Worm (Caenorhabditis elegans) whole organism, L1 larva: ENCODE measurements around the gene bath-39.

Experiments
- C04F5.9 ChIP-seq: sonication (generic microtip); optimal IDR thresholded peaks from 2 replicates; lab custom pipeline; 2016; ENCODE audit warnings: missing genetic modification characterization, missing compliant biosample characterization
- C16A3.4 ChIP-seq: fragments of 150-350 bp; optimal IDR thresholded peaks from 2 replicates; lab custom pipeline; 2014; ENCODE audit warnings: missing biosample characterization, missing genetic modification characterization
- C34B4.2 ChIP-seq: sonication (generic microtip); optimal IDR thresholded peaks from 2 replicates; lab custom pipeline; 2017; ENCODE audit warnings: mild to moderate bottlenecking, missing genetic modification characterization, missing compliant biosample characterization
- Y116A8C.19 ChIP-seq: sonication (generic microtip); optimal IDR thresholded peaks from 2 replicates; lab custom pipeline; 2016; ENCODE audit warnings: missing compliant biosample characterization, missing genetic modification characterization, borderline replicate concordance
- aly-2 ChIP-seq: fragments of 150-350 bp; optimal IDR thresholded peaks from 2 replicates; lab custom pipeline; 2014; ENCODE audit warnings: missing biosample characterization, missing genetic modification characterization
- ama-1 ChIP-seq: fragments of 150-350 bp; optimal IDR thresholded peaks from 2 replicates; lab custom pipeline; 2014
- ceh-63 ChIP-seq: fragments of 200-800 bp; sonication (Bioruptor generic); optimal IDR thresholded peaks from 2 replicates; lab custom pipeline; 2018; ENCODE audit warnings: mild to moderate bottlenecking, missing genetic modification characterization, missing compliant biosample characterization
- ceh-82 ChIP-seq, 3 experiments: fragments of 150-350 bp in 1 of 3; sonication (generic microtip) in 2 of 3; optimal IDR thresholded peaks; 2 replicates each; lab custom pipeline; 2014 to 2017; ENCODE audit warnings: missing biosample characterization in 3 of 3, missing genetic modification characterization in 3 of 3
- ceh-88 ChIP-seq: fragments of 200-800 bp; sonication (Bioruptor generic); IDR thresholded peaks from 2 replicates; pipeline ENCODE4 v1.3.6; 2022; ENCODE audit warnings: missing genetic modification characterization, missing compliant biosample characterization
- ceh-90 ChIP-seq: sonication (generic microtip); optimal IDR thresholded peaks from 2 replicates; lab custom pipeline; 2016; ENCODE audit warnings: missing genetic modification characterization, missing compliant biosample characterization
- dpl-1 ChIP-seq, 3 experiments: fragments of 150-350 bp in 2 of 3; sonication (generic microtip) in 1 of 3; optimal IDR thresholded peaks; 2 replicates each; lab custom pipeline; 2014 to 2017; ENCODE audit warnings: missing biosample characterization in 3 of 3, missing genetic modification characterization in 3 of 3, missing genetic modification reagents in 3 of 3
- efl-1 ChIP-seq, 4 experiments: fragments of 150-350 bp; optimal IDR thresholded peaks in 3 of 4; peaks in 1 of 4; 1 replicate in 1 of 4; 2 replicates in 3 of 4; lab custom pipeline; 2014; ENCODE audit warnings: missing biosample characterization in 2 of 4, missing genetic modification characterization in 2 of 4, missing genetic modification reagents in 2 of 4
- egl-13 ChIP-seq: sonication (generic microtip); optimal IDR thresholded peaks from 2 replicates; lab custom pipeline; 2016; ENCODE audit warnings: missing genotype, missing genetic modification reagents, missing genetic modification characterization, missing compliant biosample characterization
- egl-27 ChIP-seq, 2 experiments: fragments of 150-350 bp in 1 of 2; sonication (generic microtip); optimal IDR thresholded peaks; 3 replicates each; lab custom pipeline; 2017 to 2018; ENCODE audit warnings: missing biosample characterization in 2 of 2, missing genetic modification characterization in 2 of 2, missing genetic modification reagents in 2 of 2
- elt-3 ChIP-seq, 6 experiments: fragments of 150-350 bp in 1 of 6; sonication (generic microtip); optimal IDR thresholded peaks; 2 replicates each; lab custom pipeline; 2017 to 2018; ENCODE audit warnings: missing biosample characterization in 6 of 6, missing genetic modification characterization in 6 of 6, inconsistent platforms in 1 of 6
- ets-5 ChIP-seq: fragments of 200-800 bp; sonication (Bioruptor generic); IDR thresholded peaks from 2 replicates; pipeline ENCODE4 v1.3.6; 2022; ENCODE audit warnings: missing genetic modification characterization, missing compliant biosample characterization
- fkh-10 ChIP-seq: sonication (generic microtip); optimal IDR thresholded peaks from 2 replicates; lab custom pipeline; 2017; ENCODE audit warnings: missing biosample characterization, missing genetic modification reagents, missing genetic modification characterization
- fkh-8 ChIP-seq: sonication (generic microtip); optimal IDR thresholded peaks from 2 replicates; lab custom pipeline; 2016; ENCODE audit warnings: mild to moderate bottlenecking, missing genetic modification characterization, missing compliant biosample characterization
- fos-1 ChIP-seq: fragments of 150-350 bp; optimal IDR thresholded peaks from 2 replicates; lab custom pipeline; 2014; ENCODE audit warnings: missing biosample characterization, missing genetic modification characterization
- grh-1 ChIP-seq: fragments of 200-800 bp; sonication (Bioruptor generic); IDR thresholded peaks from 2 replicates; pipeline ENCODE4 v1.3.6; 2022; ENCODE audit warnings: missing genetic modification reagents, missing genetic modification characterization, missing compliant biosample characterization
- hlh-17 ChIP-seq: fragments of 200-800 bp; sonication (Bioruptor generic); optimal IDR thresholded peaks from 2 replicates; lab custom pipeline; 2018; ENCODE audit warnings: missing genetic modification characterization, mild to moderate bottlenecking, missing compliant biosample characterization, moderate library complexity, borderline replicate concordance
- irx-1 ChIP-seq: sonication (generic microtip); optimal IDR thresholded peaks from 2 replicates; lab custom pipeline; 2016; ENCODE audit warnings: missing genetic modification characterization, missing compliant biosample characterization
- jun-1 ChIP-seq: fragments of 150-350 bp; optimal IDR thresholded peaks from 2 replicates; lab custom pipeline; 2014; ENCODE audit warnings: missing biosample characterization, missing genetic modification reagents, missing genetic modification characterization
- lin-13 ChIP-seq: fragments of 150-350 bp; optimal IDR thresholded peaks from 2 replicates; lab custom pipeline; 2014; ENCODE audit warnings: missing biosample characterization, missing genetic modification reagents, missing genetic modification characterization
- lin-14 ChIP-seq: fragments of 200-800 bp; sonication (Bioruptor generic); optimal IDR thresholded peaks from 2 replicates; lab custom pipeline; 2018; ENCODE audit warnings: mild to moderate bottlenecking, missing genetic modification characterization, moderate library complexity, missing compliant biosample characterization
- mab-9 ChIP-seq: fragments of 200-800 bp; sonication (Bioruptor generic); IDR thresholded peaks from 2 replicates; pipeline ENCODE4 v1.3.6; 2022; ENCODE audit warnings: missing genetic modification reagents, missing genetic modification characterization, missing compliant biosample characterization
- mdl-1 ChIP-seq, 2 experiments: fragments of 150-350 bp; optimal IDR thresholded peaks; 2 replicates each; lab custom pipeline; 2014 to 2017; ENCODE audit warnings: missing biosample characterization in 2 of 2, missing genetic modification characterization in 2 of 2, inconsistent platforms in 1 of 2
- mep-1 ChIP-seq: fragments of 150-350 bp; optimal IDR thresholded peaks from 2 replicates; lab custom pipeline; 2014; ENCODE audit warnings: missing biosample characterization, missing genetic modification characterization
- nhr-12 ChIP-seq: sonication (generic microtip); optimal IDR thresholded peaks from 2 replicates; lab custom pipeline; 2017; ENCODE audit warnings: missing biosample characterization, missing genetic modification characterization
- nhr-20 ChIP-seq: sonication (generic microtip); optimal IDR thresholded peaks from 2 replicates; lab custom pipeline; 2016; ENCODE audit warnings: mild to moderate bottlenecking, missing genetic modification characterization, missing compliant biosample characterization
- nhr-237 ChIP-seq: fragments of 150-350 bp; optimal IDR thresholded peaks from 2 replicates; lab custom pipeline; 2014; ENCODE audit warnings: missing biosample characterization, missing genetic modification characterization
- nhr-71 ChIP-seq: sonication (generic microtip); optimal IDR thresholded peaks from 2 replicates; lab custom pipeline; 2016; ENCODE audit warnings: mild to moderate bottlenecking, missing genetic modification characterization, moderate library complexity, missing compliant biosample characterization
- nhr-77 ChIP-seq: fragments of 150-350 bp; optimal IDR thresholded peaks from 2 replicates; lab custom pipeline; 2014; ENCODE audit warnings: missing biosample characterization, missing genetic modification characterization
- nhr-84 ChIP-seq: sonication (generic microtip); optimal IDR thresholded peaks from 2 replicates; lab custom pipeline; 2017; ENCODE audit warnings: missing biosample characterization, missing genetic modification characterization
- nhr-85 ChIP-seq: sonication (generic microtip); peaks from one replicate; lab custom pipeline; 2016; ENCODE audit warnings: missing genetic modification characterization, inconsistent platforms, missing compliant biosample characterization
- nhr-90 ChIP-seq: sonication (generic microtip); optimal IDR thresholded peaks from 2 replicates; lab custom pipeline; 2016; ENCODE audit warnings: mild to moderate bottlenecking, missing genetic modification characterization, missing compliant biosample characterization; ENCODE audit not compliant: poor library complexity
- pag-3 ChIP-seq: sonication (generic microtip); optimal IDR thresholded peaks from 2 replicates; lab custom pipeline; 2017; ENCODE audit warnings: missing genetic modification characterization, mild to moderate bottlenecking, missing compliant biosample characterization, antibody characterized with exemption, borderline replicate concordance; ENCODE audit not compliant: insufficient read depth
- pax-3 ChIP-seq: fragments of 200-800 bp; sonication (Bioruptor generic); optimal IDR thresholded peaks from 2 replicates; lab custom pipeline; 2018; ENCODE audit warnings: mild to moderate bottlenecking, missing genetic modification characterization, moderate library complexity, missing compliant biosample characterization
- pqm-1 ChIP-seq: sonication (generic microtip); optimal IDR thresholded peaks from 3 replicates; lab custom pipeline; 2017; ENCODE audit warnings: missing biosample characterization, missing genetic modification characterization
- snpc-4 ChIP-seq: fragments of 150-350 bp; optimal IDR thresholded peaks from 2 replicates; lab custom pipeline; 2014; ENCODE audit warnings: missing biosample characterization, missing genetic modification characterization
- sox-4 ChIP-seq: sonication (generic microtip); optimal IDR thresholded peaks from 2 replicates; lab custom pipeline; 2016; ENCODE audit warnings: missing genetic modification characterization, missing compliant biosample characterization
- sup-37 ChIP-seq: fragments of 200-800 bp; sonication (Bioruptor generic); optimal IDR thresholded peaks from 2 replicates; lab custom pipeline; 2018; ENCODE audit warnings: mild to moderate bottlenecking, missing genetic modification characterization, missing compliant biosample characterization
- unc-130 ChIP-seq: fragments of 150-350 bp; optimal IDR thresholded peaks from 2 replicates; lab custom pipeline; 2017; ENCODE audit warnings: missing biosample characterization, missing genetic modification characterization, inconsistent platforms
- unc-30 ChIP-seq: sonication (generic microtip); optimal IDR thresholded peaks from 2 replicates; lab custom pipeline; 2017; ENCODE audit warnings: missing biosample characterization, missing genetic modification characterization
- unc-62 ChIP-seq: fragments of 150-350 bp; optimal IDR thresholded peaks from 2 replicates; lab custom pipeline; 2014; ENCODE audit warnings: missing biosample characterization, missing genetic modification reagents, missing genetic modification characterization
- unc-98 ChIP-seq: fragments of 200-800 bp; sonication (Bioruptor generic); IDR thresholded peaks from 2 replicates; pipeline ENCODE4 v1.3.6; 2022; ENCODE audit warnings: missing genetic modification characterization, missing compliant biosample characterization
- vab-15 ChIP-seq: sonication (generic microtip); optimal IDR thresholded peaks from 2 replicates; lab custom pipeline; 2017; ENCODE audit warnings: missing genotype, mild to moderate bottlenecking, missing genetic modification characterization, missing compliant biosample characterization
- xbp-1 ChIP-seq: sonication (generic microtip); optimal IDR thresholded peaks from 2 replicates; lab custom pipeline; 2016; ENCODE audit warnings: missing genetic modification characterization, missing compliant biosample characterization
- zag-1 ChIP-seq: fragments of 150-350 bp; optimal IDR thresholded peaks from 2 replicates; lab custom pipeline; 2014; ENCODE audit warnings: missing biosample characterization, missing genetic modification characterization
- zip-4 ChIP-seq: fragments of 200-800 bp; sonication (Bioruptor generic); optimal IDR thresholded peaks from 2 replicates; lab custom pipeline; 2018; ENCODE audit warnings: mild to moderate bottlenecking, missing genetic modification characterization, moderate library complexity, missing compliant biosample characterization
- ztf-4 ChIP-seq: fragments of 150-350 bp; optimal IDR thresholded peaks from 2 replicates; lab custom pipeline; 2014; ENCODE audit warnings: missing biosample characterization, missing genetic modification characterization

bath-39 gene

DNA sequence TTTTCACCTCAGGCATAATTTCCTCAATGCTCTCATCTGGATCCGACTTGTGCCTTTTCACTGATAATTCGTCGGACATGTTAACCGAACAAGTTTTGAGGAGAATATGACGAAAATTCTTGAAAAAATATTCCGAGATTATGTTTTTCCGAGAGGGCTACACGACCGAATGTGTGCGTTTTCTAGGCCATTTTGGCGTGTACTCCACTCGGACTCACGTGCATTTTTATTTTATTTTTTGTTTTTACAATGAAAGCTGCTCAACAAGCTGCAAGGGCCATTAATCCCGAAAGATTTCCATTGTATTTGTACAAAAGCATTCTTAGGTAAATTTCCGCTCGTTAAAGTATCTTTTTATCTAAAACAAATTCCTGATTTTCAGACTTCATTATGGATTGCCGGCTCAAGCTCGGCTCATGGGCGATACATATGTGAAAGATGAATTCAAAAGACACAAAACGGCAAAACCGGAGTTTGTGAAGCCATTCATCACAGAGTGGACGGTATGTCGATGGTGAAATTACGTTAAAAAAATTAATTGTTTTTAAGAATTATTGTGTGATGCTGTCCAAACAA lies 9.0 kb downstream of the bath-39 start, which contains the start of the genes F25H9.6 and F25H9.7:
Gene F25H9.6, minus strand, starts transcription at position 172 of the 576 bp plus-strand sequence.
Gene F25H9.7, plus strand, starts transcription at position 187 of the 576 bp plus-strand sequence.
- TF ChIP-seq pag-3 (tag; lab: Kevin White, UChicago) (no peak), C16A3.4 (tag; lab: Kevin White, UChicago) (peak; percentile 56), fos-1 (tag; lab: Kevin White, UChicago) (peak; percentile 72), mdl-1 (tag; optimal IDR thresholded peaks at IDR 0.05; lab: Kevin White, UChicago) (peak; percentile 37 to 96), ama-1 (lab: Kevin White, UChicago) (no peak), sup-37 (GFP tag; lab: Kevin White, UChicago) (peak; percentile 80), nhr-85 (tag; lab: Kevin White, UChicago) (peak; percentile 97), Y116A8C.19 (tag; lab: Kevin White, UChicago) (peak; percentile 98), vab-15 (tag; lab: Kevin White, UChicago) (peak; percentile 94), C34B4.2 (peak; percentile 75), zag-1 (tag; lab: Kevin White, UChicago) (no peak), pqm-1 (tag; lab: Kevin White, UChicago) (peak; percentile 28), jun-1 (peak; percentile 69), sox-4 (tag; lab: Kevin White, UChicago) (peak; percentile 97), nhr-90 (tag; lab: Kevin White, UChicago) (peak; percentile 98), egl-13 (tag; lab: Kevin White, UChicago) (peak; percentile 94), unc-30 (tag; lab: Kevin White, UChicago) (no peak), snpc-4 (tag; lab: Kevin White, UChicago) (peak; percentile 75), dpl-1 (GFP tag; optimal IDR thresholded peaks at IDR 0.05; lab: Kevin White, UChicago) (peak; percentile 70 to 85 (median 79)), nhr-20 (peak; percentile 94), ceh-88 (peak; percentile 74), ets-5 (GFP tag; lab: Robert Waterston, UW) (no peak), ceh-63 (GFP tag; lab: Kevin White, UChicago) (peak; percentile 94), unc-62 (GFP tag; lab: Kevin White, UChicago) (no peak), pax-3 (tag; lab: Kevin White, UChicago) (peak; percentile 100), nhr-12 (tag; lab: Kevin White, UChicago) (no peak), nhr-77 (tag; lab: Kevin White, UChicago) (peak; percentile 41), ztf-4 (peak; percentile 34), mep-1 (tag; lab: Kevin White, UChicago) (peak; percentile 89), fkh-10 (no peak), nhr-237 (tag; lab: Kevin White, UChicago) (no peak), fkh-8 (tag; lab: Kevin White, UChicago) (peak; percentile 96), ceh-90 (tag; lab: Kevin White, UChicago) (peak; percentile 95), C04F5.9 (tag; lab: Kevin White, UChicago) (peak; percentile 93), zip-4 (GFP tag; lab: Kevin White, UChicago) (peak; percentile 71), ceh-82 (tag; optimal IDR thresholded peaks at IDR 0.05; lab: Kevin White, UChicago) (peak; percentile 78 to 93 (median 80)), elt-3 (tag; optimal IDR thresholded peaks at IDR 0.05; lab: Kevin White, UChicago) (peak in 3 of 6 experiments; percentile 15 to 77 (median 54)), egl-27 (tag; optimal IDR thresholded peaks at IDR 0.05; lab: Kevin White, UChicago) (no peak), efl-1 (optimal IDR thresholded peaks at IDR 0.05; lab: Kevin White, UChicago) (peak; percentile 80 to 83), efl-1 (GFP tag; optimal IDR thresholded peaks at IDR 0.05 in 1 of 2; lab: Kevin White, UChicago) (peak; percentile 77 to 97), nhr-71 (tag; lab: Kevin White, UChicago) (peak; percentile 96), hlh-17 (peak; percentile 76), unc-98 (peak; percentile 91), nhr-84 (tag; lab: Kevin White, UChicago) (no peak), aly-2 (tag; lab: Kevin White, UChicago) (peak; percentile 41), mab-9 (GFP tag; lab: Robert Waterston, UW) (peak; percentile 94), lin-14 (GFP tag; lab: Kevin White, UChicago) (peak; percentile 87), lin-13 (peak; percentile 85), irx-1 (tag; lab: Kevin White, UChicago) (peak; percentile 97), unc-130 (tag; lab: Kevin White, UChicago) (peak; percentile 47), grh-1 (GFP tag; lab: Robert Waterston, UW) (peak; percentile 85), xbp-1 (tag; lab: Kevin White, UChicago) (peak; percentile 91)
